Worm (Caenorhabditis elegans): ENCODE data around the gene hgap-2.

ce11 chrII:8648843-8649242, 35.9 kb downstream of the hgap-2 start:
- TF ChIP-seq rnt-1 (tag; optimal IDR thresholded peaks at IDR 0.05), result no peak
- no peak for TF ChIP-seq C38D4.7 (GFP tag; optimal IDR thresholded peaks at IDR 0.05)

Measured in whole organism, late embryonic.